Worm (Caenorhabditis elegans): ENCODE results near the gene mcd-1.

DNA sequence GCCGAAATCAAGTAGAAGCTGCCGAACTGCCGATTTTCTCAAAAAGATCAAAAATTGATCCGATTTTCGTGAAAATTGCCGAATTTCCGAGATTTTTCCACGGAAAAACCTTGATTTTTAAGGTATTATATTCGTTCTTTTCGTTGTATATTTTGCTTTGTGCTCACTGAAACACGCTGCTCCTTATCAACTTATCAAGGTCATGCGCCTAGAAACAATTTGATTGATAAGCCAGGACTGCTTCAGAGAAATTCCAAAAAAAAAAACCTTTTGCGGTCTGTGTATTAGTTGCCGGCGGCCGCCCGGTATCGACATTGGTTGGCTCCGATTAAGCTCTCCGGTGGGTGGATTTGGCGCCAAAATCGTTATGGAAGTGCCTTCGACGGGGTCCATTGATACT is 25.9 kb upstream of the mcd-1 start:
- TF ChIP-seq ceh-88 (GFP tag; IDR thresholded peaks at IDR 0.05) (no peak), isw-1 (GFP tag; IDR thresholded peaks at IDR 0.05) (no peak), unc-62 (GFP tag; optimal IDR thresholded peaks at IDR 0.05) (no peak), mab-9 (GFP tag; IDR thresholded peaks at IDR 0.05) (no peak), zip-4 (GFP tag; optimal IDR thresholded peaks at IDR 0.05) (no peak), lin-15B (tag; optimal IDR thresholded peaks at IDR 0.05) (no peak), ztf-4 (tag; optimal IDR thresholded peaks at IDR 0.05) (no peak), aha-1 (tag; optimal IDR thresholded peaks at IDR 0.05) (no peak), sup-37 (GFP tag; optimal IDR thresholded peaks at IDR 0.05) (no peak), zag-1 (tag; optimal IDR thresholded peaks at IDR 0.05) (no peak)

Measured in whole organism, L1 larva.